Fruit fly (Drosophila melanogaster) whole organism, embryonic: ENCODE measurements around the gene IFT54.

Experiments
- CG11504 ChIP-seq: fragments of 200-800 bp; sonication (Bioruptor generic); optimal IDR thresholded peaks from 3 replicates; lab custom pipeline; 2019; ENCODE audit warnings: missing biosample characterization, mild to moderate bottlenecking, missing genetic modification characterization, moderate library complexity
- CG1233 ChIP-seq: fragments of 200-800 bp; sonication (Bioruptor generic); optimal IDR thresholded peaks from 4 replicates; lab custom pipeline; 2018; ENCODE audit warnings: missing biosample characterization, mild to moderate bottlenecking, missing genetic modification characterization
- CG12769 ChIP-seq: fragments of 200-800 bp; sonication (Bioruptor generic); optimal IDR thresholded peaks from 2 replicates; lab custom pipeline; 2019; ENCODE audit warnings: missing biosample characterization, mild to moderate bottlenecking, missing genetic modification characterization, moderate library complexity
- CG13287 ChIP-seq: fragments of 200-800 bp; sonication (Bioruptor generic); IDR thresholded peaks from 2 replicates; pipeline ENCODE4 v1.3.6; 2022; ENCODE audit warnings: missing biosample characterization, missing genetic modification characterization; ENCODE audit not compliant: partially characterized antibody
- CG15073 ChIP-seq: fragments of 200-800 bp; sonication (Bioruptor generic); optimal IDR thresholded peaks from 2 replicates; lab custom pipeline; 2016; ENCODE audit warnings: missing biosample characterization, missing genetic modification characterization
- CG17385 ChIP-seq: fragments of 200-800 bp; sonication (Bioruptor generic); optimal IDR thresholded peaks from 3 replicates; lab custom pipeline; 2018; ENCODE audit warnings: missing biosample characterization, mild to moderate bottlenecking, missing genetic modification characterization
- CG17912 ChIP-seq: fragments of 200-800 bp; sonication (Bioruptor generic); optimal IDR thresholded peaks from 2 replicates; lab custom pipeline; 2018; ENCODE audit warnings: missing biosample characterization, mild to moderate bottlenecking, missing genetic modification characterization
- CG18764 ChIP-seq: fragments of 200-800 bp; sonication (Bioruptor generic); optimal IDR thresholded peaks from 3 replicates; lab custom pipeline; 2016; ENCODE audit warnings: missing biosample characterization, missing genetic modification characterization
- CG2202 ChIP-seq: fragments of 200-800 bp; sonication (Bioruptor generic); optimal IDR thresholded peaks from 2 replicates; lab custom pipeline; 2018; ENCODE audit warnings: missing biosample characterization, mild to moderate bottlenecking, missing genetic modification characterization
- CG30020 ChIP-seq: fragments of 200-800 bp; optimal IDR thresholded peaks from 2 replicates; lab custom pipeline; 2019; ENCODE audit warnings: missing biosample characterization, mild to moderate bottlenecking, missing genetic modification characterization, moderate library complexity
- CG3281 ChIP-seq: fragments of 200-800 bp; sonication (Bioruptor generic); optimal IDR thresholded peaks from 3 replicates; lab custom pipeline; 2017; ENCODE audit warnings: missing biosample characterization, mild to moderate bottlenecking, missing genetic modification characterization
- CG4282 ChIP-seq: fragments of 200-800 bp; sonication (Bioruptor generic); optimal IDR thresholded peaks from 2 replicates; lab custom pipeline; 2016; ENCODE audit warnings: missing biosample characterization, missing genetic modification characterization
- CG4404 ChIP-seq: fragments of 200-800 bp; sonication (Bioruptor generic); IDR thresholded peaks from 2 replicates; pipeline ENCODE4 v1.3.6; 2022; ENCODE audit warnings: missing biosample characterization, missing genetic modification characterization
- CG4424 ChIP-seq: fragments of 200-800 bp; sonication (Bioruptor generic); optimal IDR thresholded peaks from 3 replicates; lab custom pipeline; 2016; ENCODE audit warnings: missing biosample characterization, missing genetic modification characterization
- CG4730 ChIP-seq: fragments of 200-800 bp; sonication (Bioruptor generic); IDR thresholded peaks from 2 replicates; pipeline ENCODE4 v1.3.6; 2022; ENCODE audit warnings: missing biosample characterization, missing genetic modification characterization
- CG4854 ChIP-seq: fragments of 200-800 bp; sonication (Bioruptor generic); optimal IDR thresholded peaks from 2 replicates; lab custom pipeline; 2016; ENCODE audit warnings: missing biosample characterization, missing genetic modification characterization, inconsistent platforms
- CG6175 ChIP-seq: fragments of 200-800 bp; sonication (Bioruptor generic); IDR thresholded peaks from 3 replicates; pipeline ENCODE4 v1.3.6; 2022; ENCODE audit warnings: missing biosample characterization, missing genetic modification characterization
- CG6813 ChIP-seq: fragments of 200-800 bp; sonication (Bioruptor generic); optimal IDR thresholded peaks from 2 replicates; lab custom pipeline; 2017; ENCODE audit warnings: missing biosample characterization, missing genetic modification characterization, mild to moderate bottlenecking, moderate library complexity, missing genetic modification reagents
- CG7987 ChIP-seq: fragments of 200-800 bp; sonication (Bioruptor generic); optimal IDR thresholded peaks from 2 replicates; lab custom pipeline; 2018; ENCODE audit warnings: missing biosample characterization, mild to moderate bottlenecking, missing genetic modification characterization, moderate library complexity
- CG8765 ChIP-seq: fragments of 200-800 bp; sonication (Bioruptor generic); IDR thresholded peaks from 2 replicates; pipeline ENCODE4 v1.3.6; 2022; ENCODE audit warnings: missing biosample characterization, missing genetic modification characterization
- CG9876 ChIP-seq: fragments of 200-800 bp; sonication (Bioruptor generic); optimal IDR thresholded peaks from 2 replicates; lab custom pipeline; 2016; ENCODE audit warnings: missing biosample characterization, missing genetic modification characterization
- CoRest ChIP-seq: fragments of 200-800 bp; sonication (Bioruptor generic); optimal IDR thresholded peaks from 3 replicates; lab custom pipeline; 2018; ENCODE audit warnings: missing biosample characterization, mild to moderate bottlenecking, missing genetic modification characterization, moderate library complexity
- Doc2 ChIP-seq: fragments of 200-800 bp; sonication (Bioruptor generic); IDR thresholded peaks from 2 replicates; pipeline ENCODE4 v1.3.6; 2022; ENCODE audit warnings: missing biosample characterization, missing genetic modification characterization
- Ets97D ChIP-seq: fragments of 200-800 bp; sonication (Bioruptor generic); optimal IDR thresholded peaks from 3 replicates; lab custom pipeline; 2016; ENCODE audit warnings: missing biosample characterization, missing genetic modification characterization
- Fer1 ChIP-seq: fragments of 200-800 bp; sonication (Bioruptor generic); optimal IDR thresholded peaks from 2 replicates; lab custom pipeline; 2017; ENCODE audit warnings: missing biosample characterization, mild to moderate bottlenecking, missing genetic modification characterization
- Max ChIP-seq: fragments of 200-800 bp; sonication (Bioruptor generic); optimal IDR thresholded peaks from 2 replicates; lab custom pipeline; 2016; ENCODE audit warnings: missing biosample characterization, mild to moderate bottlenecking, missing genetic modification characterization
- Neu2 ChIP-seq: fragments of 200-800 bp; sonication (Bioruptor generic); optimal IDR thresholded peaks from 3 replicates; lab custom pipeline; 2016; ENCODE audit warnings: missing biosample characterization, missing genetic modification characterization, borderline replicate concordance
- Nf-YC ChIP-seq: fragments of 200-800 bp; optimal IDR thresholded peaks from 3 replicates; lab custom pipeline; 2019; ENCODE audit warnings: missing biosample characterization, mild to moderate bottlenecking, missing genetic modification characterization, moderate library complexity
- Oli ChIP-seq: fragments of 200-800 bp; sonication (Bioruptor generic); optimal IDR thresholded peaks from 2 replicates; lab custom pipeline; 2018; ENCODE audit warnings: missing biosample characterization, mild to moderate bottlenecking, missing genetic modification characterization, moderate library complexity
- Ssrp ChIP-seq: fragments of 200-800 bp; sonication (Bioruptor generic); optimal IDR thresholded peaks from 2 replicates; lab custom pipeline; 2018; ENCODE audit warnings: missing biosample characterization, mild to moderate bottlenecking, missing genetic modification characterization, moderate library complexity
- Stat92E ChIP-seq, 3 experiments: fragments of >200 bp in 2 of 3; fragments of 200-800 bp in 1 of 3; sonication (Bioruptor generic) in 1 of 3; optimal IDR thresholded peaks; 2 replicates each; lab custom pipeline; 2017 to 2019; ENCODE audit warnings: missing biosample characterization in 3 of 3, missing genetic modification characterization in 3 of 3, mild to moderate bottlenecking in 1 of 3, moderate library complexity in 1 of 3
- ab ChIP-seq: fragments of 200-800 bp; sonication (Bioruptor generic); optimal IDR thresholded peaks from 2 replicates; lab custom pipeline; 2016; ENCODE audit warnings: missing biosample characterization, missing genetic modification characterization
- abd-A ChIP-seq: fragments of 200-800 bp; sonication (Bioruptor generic); optimal IDR thresholded peaks from 3 replicates; lab custom pipeline; 2019; ENCODE audit warnings: missing biosample characterization, mild to moderate bottlenecking, missing genetic modification characterization, moderate library complexity
- bigmax ChIP-seq: fragments of 200-800 bp; sonication (Bioruptor generic); optimal IDR thresholded peaks from 2 replicates; lab custom pipeline; 2018; ENCODE audit warnings: missing biosample characterization, mild to moderate bottlenecking, missing genetic modification characterization
- br ChIP-seq: fragments of >200 bp; optimal IDR thresholded peaks from 2 replicates; lab custom pipeline; 2017
- da ChIP-seq: fragments of 200-800 bp; sonication (Bioruptor generic); optimal IDR thresholded peaks from 2 replicates; lab custom pipeline; 2016; ENCODE audit warnings: missing biosample characterization, missing genetic modification characterization
- dmrt11E ChIP-seq: fragments of 200-800 bp; sonication (Bioruptor generic); optimal IDR thresholded peaks from 3 replicates; lab custom pipeline; 2018; ENCODE audit warnings: missing biosample characterization, mild to moderate bottlenecking, missing genetic modification characterization, moderate library complexity
- fd3F ChIP-seq: fragments of 200-800 bp; sonication (Bioruptor generic); optimal IDR thresholded peaks from 2 replicates; lab custom pipeline; 2018; ENCODE audit warnings: missing biosample characterization, mild to moderate bottlenecking, missing genetic modification characterization, moderate library complexity
- grau ChIP-seq: fragments of 200-800 bp; optimal IDR thresholded peaks from 3 replicates; lab custom pipeline; 2019; ENCODE audit warnings: missing biosample characterization, mild to moderate bottlenecking, missing genetic modification characterization, moderate library complexity
- gro ChIP-seq: fragments of 200-800 bp; sonication (Bioruptor generic); optimal IDR thresholded peaks from 2 replicates; lab custom pipeline; 2016; ENCODE audit warnings: missing biosample characterization, missing genetic modification characterization
- jigr1 ChIP-seq: fragments of 200-800 bp; sonication (Bioruptor generic); IDR thresholded peaks from 3 replicates; pipeline ENCODE4 v1.3.6; 2022; ENCODE audit warnings: missing biosample characterization, missing genetic modification characterization
- jing ChIP-seq: fragments of 200-800 bp; sonication (Bioruptor generic); optimal IDR thresholded peaks from 2 replicates; lab custom pipeline; 2018; ENCODE audit warnings: missing biosample characterization, mild to moderate bottlenecking, missing genetic modification characterization
- mirr ChIP-seq: fragments of 200-800 bp; sonication (Bioruptor generic); optimal IDR thresholded peaks from 3 replicates; lab custom pipeline; 2018; ENCODE audit warnings: missing biosample characterization, mild to moderate bottlenecking, missing genetic modification characterization
- org-1 ChIP-seq: fragments of 200-800 bp; sonication (Bioruptor generic); optimal IDR thresholded peaks from 2 replicates; lab custom pipeline; 2017; ENCODE audit warnings: missing biosample characterization, missing genetic modification characterization
- sug ChIP-seq: fragments of 200-800 bp; optimal IDR thresholded peaks from 2 replicates; lab custom pipeline; 2019; ENCODE audit warnings: missing biosample characterization, mild to moderate bottlenecking, missing genetic modification characterization, moderate library complexity
- tio ChIP-seq: fragments of 200-800 bp; sonication (Bioruptor generic); optimal IDR thresholded peaks from 2 replicates; lab custom pipeline; 2017; ENCODE audit warnings: missing biosample characterization, missing genetic modification characterization, inconsistent platforms
- twi ChIP-seq: fragments of 200-800 bp; optimal IDR thresholded peaks from 2 replicates; lab custom pipeline; 2019; ENCODE audit warnings: missing biosample characterization, mild to moderate bottlenecking, missing genetic modification characterization, moderate library complexity
- unpg ChIP-seq: fragments of 200-800 bp; sonication (Bioruptor generic); optimal IDR thresholded peaks from 3 replicates; lab custom pipeline; 2018; ENCODE audit warnings: missing biosample characterization, mild to moderate bottlenecking, missing genetic modification characterization, moderate library complexity
- usp ChIP-seq: fragments of >200 bp; optimal IDR thresholded peaks from 2 replicates; lab custom pipeline; 2017; ENCODE audit warnings: missing biosample characterization, missing genetic modification characterization

The IFT54 gene

DNA sequence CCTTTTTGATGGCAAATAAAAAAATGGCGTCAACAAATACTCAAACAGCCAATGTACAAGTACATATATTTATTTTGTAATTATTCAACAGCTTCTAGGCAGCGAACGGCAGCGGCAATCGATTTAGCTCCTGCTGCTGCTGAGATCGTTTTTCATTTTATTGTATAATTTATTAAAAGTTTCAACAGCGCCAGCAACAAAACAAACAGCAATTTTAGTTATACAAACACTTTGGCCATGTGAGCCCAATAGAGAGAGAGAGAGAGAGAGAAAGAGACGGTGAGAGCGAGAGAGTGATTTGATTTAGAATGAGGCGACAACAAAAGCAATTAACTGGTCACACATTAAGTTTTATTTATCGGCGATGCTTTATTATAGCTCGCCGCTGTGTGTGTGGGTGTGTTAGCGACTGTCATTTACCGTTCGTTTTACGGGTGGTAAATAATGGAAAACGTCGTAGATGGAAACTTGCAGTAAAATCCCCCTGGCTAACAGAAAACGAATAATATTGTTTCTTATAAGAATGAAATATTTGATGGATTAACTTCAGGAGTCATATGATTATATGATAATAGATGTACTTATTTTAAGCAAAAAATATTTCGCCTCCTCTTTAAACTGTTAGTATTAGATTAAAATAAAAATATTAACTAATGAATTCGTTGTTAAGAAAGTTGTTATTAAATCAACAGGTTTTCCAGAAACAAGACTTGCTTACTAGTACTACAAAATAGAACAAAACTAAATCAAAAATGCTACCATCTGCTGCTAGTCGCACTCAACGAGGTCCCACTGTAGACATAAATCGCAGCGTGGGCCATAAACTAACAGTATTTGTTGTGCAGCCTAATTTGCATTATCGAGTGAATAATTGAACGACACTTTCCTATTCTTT lies 16.9 kb upstream of the IFT54 start (continued):
- TF ChIP-seq CG3281 (GFP tag; lab: Kevin White, UChicago) (peak; percentile 9), CG17912 (GFP tag; lab: Kevin White, UChicago) (no peak), CG6813 (GFP tag; lab: Kevin White, UChicago) (peak; percentile 16), CG17385 (GFP tag; lab: Kevin White, UChicago) (no peak), Stat92E (GFP tag; optimal IDR thresholded peaks at IDR 0.05; lab: Kevin White, UChicago) (peak in 1 of 3 experiments; percentile 84), sug (tag; lab: Kevin White, UChicago) (peak; percentile 19), tio (GFP tag; lab: Kevin White, UChicago) (peak; percentile 34), CG1233 (GFP tag; lab: Kevin White, UChicago) (no peak), da (GFP tag; lab: Kevin White, UChicago) (no peak), br (no peak), CG4282 (GFP tag; lab: Kevin White, UChicago) (no peak), jigr1 (GFP tag; lab: Robert Waterston, UW) (no peak), CG12769 (tag; lab: Kevin White, UChicago) (no peak), CG6175 (GFP tag; lab: Robert Waterston, UW) (no peak), mirr (GFP tag; lab: Kevin White, UChicago) (peak; percentile 46), Max (GFP tag; lab: Kevin White, UChicago) (peak; percentile 41), unpg (GFP tag; lab: Kevin White, UChicago) (peak; percentile 7), Doc2 (no peak), CG4424 (peak; percentile 23), CG2202 (tag; lab: Kevin White, UChicago) (no peak), CG30020 (tag; lab: Kevin White, UChicago) (no peak), CG4404 (GFP tag; lab: Robert Waterston, UW) (no peak), bigmax (no peak), org-1 (GFP tag; lab: Kevin White, UChicago) (no peak), gro (peak; percentile 75), CG18764 (no peak), dmrt11E (tag; lab: Kevin White, UChicago) (no peak), CG13287 (no peak), ab (GFP tag; lab: Kevin White, UChicago) (no peak), Ets97D (no peak), twi (tag; lab: Kevin White, UChicago) (no peak), Neu2 (no peak), jing (GFP tag; lab: Kevin White, UChicago) (no peak), CoRest (tag; lab: Kevin White, UChicago) (peak; percentile 50), CG15073 (GFP tag; lab: Kevin White, UChicago) (no peak), CG7987 (GFP tag; lab: Kevin White, UChicago) (peak; percentile 14), CG4854 (no peak), Oli (tag; lab: Kevin White, UChicago) (peak; percentile 34), CG8765 (no peak), CG9876 (GFP tag; lab: Kevin White, UChicago) (no peak), Ssrp (peak; percentile 11), fd3F (GFP tag; lab: Kevin White, UChicago) (no peak), grau (tag; lab: Kevin White, UChicago) (peak; percentile 89), abd-A (tag; lab: Kevin White, UChicago) (peak; percentile 90), CG4730 (GFP tag; lab: Robert Waterston, UW) (no peak), usp (no peak), CG11504 (peak; percentile 35), Fer1 (GFP tag; lab: Kevin White, UChicago) (peak; percentile 8), Nf-YC (tag; lab: Kevin White, UChicago) (no peak)
